Fruit fly (Drosophila melanogaster): ENCODE data around the gene pb.

The pb gene

dm6 chr3R:6667245-6667644 is 74.6 kb downstream of the pb start (continued):
- TF ChIP-seq gcm (GFP tag; optimal IDR thresholded peaks at IDR 0.05) (peak; percentile 34), Dref (GFP tag; IDR thresholded peaks at IDR 0.05) (no peak), org-1 (GFP tag; optimal IDR thresholded peaks at IDR 0.05) (peak; percentile 57), Hmx (GFP tag; optimal IDR thresholded peaks at IDR 0.05) (no peak), CG15514 (GFP tag; optimal IDR thresholded peaks at IDR 0.05) (no peak), BtbVII (GFP tag; optimal IDR thresholded peaks at IDR 0.05) (peak; percentile 8), bsh (GFP tag; optimal IDR thresholded peaks at IDR 0.05) (peak in 1 of 2 experiments; percentile 58), lab (GFP tag; optimal IDR thresholded peaks at IDR 0.05) (peak; percentile 51), Scr (GFP tag; IDR thresholded peaks at IDR 0.05; ENCODE audit: partially characterized antibody) (no peak), fru (optimal IDR thresholded peaks at IDR 0.05) (no peak), sisA (GFP tag; IDR thresholded peaks at IDR 0.05) (no peak), CG11456 (GFP tag; IDR thresholded peaks at IDR 0.05) (no peak), Lim3 (GFP tag; IDR thresholded peaks at IDR 0.05) (no peak), CG17829 (tag; optimal IDR thresholded peaks at IDR 0.05) (peak; percentile 13), lola (GFP tag; optimal IDR thresholded peaks at IDR 0.05) (peak in 1 of 3 experiments; percentile 59), trh (GFP tag; optimal IDR thresholded peaks at IDR 0.05) (no peak), ewg (GFP tag; optimal IDR thresholded peaks at IDR 0.05) (no peak), ara (GFP tag; IDR thresholded peaks at IDR 0.05) (peak; percentile 69), CG8924 (tag; optimal IDR thresholded peaks at IDR 0.05) (peak; percentile 64), CG3163 (GFP tag; optimal IDR thresholded peaks at IDR 0.05) (no peak), nom (GFP tag; optimal IDR thresholded peaks at IDR 0.05) (no peak), CG11247 (GFP tag; IDR thresholded peaks at IDR 0.05) (no peak), fu2 (GFP tag; optimal IDR thresholded peaks at IDR 0.05) (no peak), vnd (GFP tag; IDR thresholded peaks at IDR 0.05; ENCODE audit: partially characterized antibody) (no peak), esg (GFP tag; conservative IDR thresholded peaks at IDR 0.05) (no peak), Hand (GFP tag; optimal IDR thresholded peaks at IDR 0.05) (no peak), her (GFP tag; optimal IDR thresholded peaks at IDR 0.05) (peak; percentile 31), Ets65A (GFP tag) (no peak), en (GFP tag; optimal IDR thresholded peaks at IDR 0.05) (peak; percentile 44), CG12219 (GFP tag; optimal IDR thresholded peaks at IDR 0.05) (peak; percentile 53), ATbp (GFP tag; optimal IDR thresholded peaks at IDR 0.05) (peak; percentile 49), Ssrp (tag; optimal IDR thresholded peaks at IDR 0.05) (no peak), tio (GFP tag; optimal IDR thresholded peaks at IDR 0.05) (no peak), Dad (GFP tag; optimal IDR thresholded peaks at IDR 0.05) (no peak), CG32767 (GFP tag; IDR thresholded peaks at IDR 0.05) (no peak), CG31441 (GFP tag; IDR thresholded peaks at IDR 0.05) (peak; percentile 31; the same call in 1 of the 2 replicates), CG8944 (GFP tag; optimal IDR thresholded peaks at IDR 0.05) (no peak), CG6254 (GFP tag; optimal IDR thresholded peaks at IDR 0.05) (peak; percentile 32), CG14441 (GFP tag; IDR thresholded peaks at IDR 0.05) (no peak), Med (GFP tag) (peak; percentile 77), CG3281 (GFP tag; optimal IDR thresholded peaks at IDR 0.05) (no peak), Spps (tag; optimal IDR thresholded peaks at IDR 0.05) (peak; percentile 61), otp (GFP tag; IDR thresholded peaks at IDR 0.05) (no peak; the same call in 2 of the 3 replicates), toy (GFP tag; IDR thresholded peaks at IDR 0.05) (no peak), CG12391 (tag; optimal IDR thresholded peaks at IDR 0.05) (peak; percentile 36), Ravus (GFP tag; IDR thresholded peaks at IDR 0.05) (no peak), dimm (GFP tag; IDR thresholded peaks at IDR 0.05) (no peak), CG14667 (GFP tag; IDR thresholded peaks at IDR 0.05) (no peak), CG9609 (GFP tag; optimal IDR thresholded peaks at IDR 0.05) (no peak), CG10209 (GFP tag; optimal IDR thresholded peaks at IDR 0.05) (peak; percentile 71), kay (GFP tag; optimal IDR thresholded peaks at IDR 0.05) (no peak), cwo (GFP tag; optimal IDR thresholded peaks at IDR 0.05) (no peak)

Data from whole organism, embryonic.